Fruit fly (Drosophila melanogaster): Measurements from ENCODE around the gene Pfdn6.

Gene Pfdn6

dm6 chr3L:19951868-19952267 is 28.4 kb downstream of the Pfdn6 start, which contains the start of gene CG34258:
Gene CG34258, minus strand, starts transcription at chr3L:19951968.
- TF ChIP-seq rn (GFP tag; IDR thresholded peaks at IDR 0.05) = no peak
- no peak for TF ChIP-seq CG12605 (GFP tag; IDR thresholded peaks at IDR 0.05)
- TF ChIP-seq Pif1A (GFP tag; optimal IDR thresholded peaks at IDR 0.05) = no peak
- no peak for TF ChIP-seq Snoo (tag; optimal IDR thresholded peaks at IDR 0.05)
- TF ChIP-seq CG14655 (GFP tag; optimal IDR thresholded peaks at IDR 0.05) = no peak
- TF ChIP-seq CG10348 (GFP tag; IDR thresholded peaks at IDR 0.05) = no peak
- no peak for TF ChIP-seq CG17806 (tag; optimal IDR thresholded peaks at IDR 0.05)
- TF ChIP-seq D1 (tag; optimal IDR thresholded peaks at IDR 0.05) = no peak
- no peak for TF ChIP-seq Ets98B (GFP tag; IDR thresholded peaks at IDR 0.05)
- TF ChIP-seq CG32121 (GFP tag; IDR thresholded peaks at IDR 0.05) = no peak
- TF ChIP-seq CG8159 (tag; optimal IDR thresholded peaks at IDR 0.05) = no peak
- no peak for TF ChIP-seq CG4496 (GFP tag; IDR thresholded peaks at IDR 0.05)
- TF ChIP-seq CG15710 (tag; optimal IDR thresholded peaks at IDR 0.05) = no peak
- TF ChIP-seq CG13204 (GFP tag; optimal IDR thresholded peaks at IDR 0.05) = no peak
- no peak for TF ChIP-seq gl (tag; optimal IDR thresholded peaks at IDR 0.05)
- TF ChIP-seq CG34367 (tag; optimal IDR thresholded peaks at IDR 0.05) = no peak
- TF ChIP-seq CG8301 (tag; optimal IDR thresholded peaks at IDR 0.05) = no peak

dm6 chr3L:19952690-19953089 is 29.2 kb downstream of the Pfdn6 start, which contains the start of gene CG33710:
Gene CG33710, minus strand, starts transcription at chr3L:19952790.
- TF ChIP-seq Ets98B (GFP tag; IDR thresholded peaks at IDR 0.05) (no peak), CG17806 (tag; optimal IDR thresholded peaks at IDR 0.05) (no peak), CG8301 (tag; optimal IDR thresholded peaks at IDR 0.05) (no peak), CG8159 (tag; optimal IDR thresholded peaks at IDR 0.05) (no peak), rn (GFP tag; IDR thresholded peaks at IDR 0.05) (no peak), CG10348 (GFP tag; IDR thresholded peaks at IDR 0.05) (no peak), CG34367 (tag; optimal IDR thresholded peaks at IDR 0.05) (no peak)

- TF ChIP-seq CG12605 (GFP tag; IDR thresholded peaks at IDR 0.05) (no peak), CG17806 (tag; optimal IDR thresholded peaks at IDR 0.05) (no peak), Snoo (tag; optimal IDR thresholded peaks at IDR 0.05) (no peak), CG9948 (tag; optimal IDR thresholded peaks at IDR 0.05) (no peak), CG8159 (tag; optimal IDR thresholded peaks at IDR 0.05) (no peak), rn (GFP tag; IDR thresholded peaks at IDR 0.05) (no peak), CG32121 (GFP tag; IDR thresholded peaks at IDR 0.05) (no peak), D1 (tag; optimal IDR thresholded peaks at IDR 0.05) (no peak), CG34367 (tag; optimal IDR thresholded peaks at IDR 0.05) (no peak), Ets98B (GFP tag; IDR thresholded peaks at IDR 0.05) (no peak), CG13204 (GFP tag; optimal IDR thresholded peaks at IDR 0.05) (no peak), EcR (GFP tag; optimal IDR thresholded peaks at IDR 0.05) (no peak), CG8301 (tag; optimal IDR thresholded peaks at IDR 0.05) (no peak), gl (tag; optimal IDR thresholded peaks at IDR 0.05) (no peak)
These were observed 30.1 kb downstream of the Pfdn6 start, which contains the start of gene CG42655 for dm6 chr3L:19953612-19954011. Gene CG42655, minus strand, starts transcription at chr3L:19953712.

dm6 chr3L:19954426-19954825 is 31.0 kb downstream of the Pfdn6 start, which contains the start of gene CG42654:
Gene CG42654, minus strand, starts transcription at chr3L:19954526.
- TF ChIP-seq CG15710 (tag; optimal IDR thresholded peaks at IDR 0.05) (no peak), CG8301 (tag; optimal IDR thresholded peaks at IDR 0.05) (no peak), CG9948 (tag; optimal IDR thresholded peaks at IDR 0.05) (no peak), gl (tag; optimal IDR thresholded peaks at IDR 0.05) (no peak), EcR (GFP tag; optimal IDR thresholded peaks at IDR 0.05) (no peak), CG4496 (GFP tag; IDR thresholded peaks at IDR 0.05) (no peak), CG12605 (GFP tag; IDR thresholded peaks at IDR 0.05) (no peak), CG34367 (tag; optimal IDR thresholded peaks at IDR 0.05) (no peak), Ets98B (GFP tag; IDR thresholded peaks at IDR 0.05) (no peak), CG10348 (GFP tag; IDR thresholded peaks at IDR 0.05) (no peak), Snoo (tag; optimal IDR thresholded peaks at IDR 0.05) (no peak), fd96Ca (GFP tag; IDR thresholded peaks at IDR 0.05) (no peak), CG17806 (tag; optimal IDR thresholded peaks at IDR 0.05) (no peak), CG13204 (GFP tag; optimal IDR thresholded peaks at IDR 0.05) (no peak)

dm6 chr3L:19955699-19956098 is 32.2 kb downstream of the Pfdn6 start, which contains the start of gene CG42263:
Gene CG42263, minus strand, starts transcription at chr3L:19955799.
- TF ChIP-seq CG17806 (tag; optimal IDR thresholded peaks at IDR 0.05) = no peak
- no peak for TF ChIP-seq fd96Ca (GFP tag; IDR thresholded peaks at IDR 0.05)
- no peak for TF ChIP-seq CG14655 (GFP tag; optimal IDR thresholded peaks at IDR 0.05)
- no peak for TF ChIP-seq Pif1A (GFP tag; optimal IDR thresholded peaks at IDR 0.05)
- TF ChIP-seq gl (tag; optimal IDR thresholded peaks at IDR 0.05) = no peak
- no peak for TF ChIP-seq CG9948 (tag; optimal IDR thresholded peaks at IDR 0.05)
- no peak for TF ChIP-seq CG4496 (GFP tag; IDR thresholded peaks at IDR 0.05)
- no peak for TF ChIP-seq CG10348 (GFP tag; IDR thresholded peaks at IDR 0.05)
- TF ChIP-seq Pif1B (GFP tag; optimal IDR thresholded peaks at IDR 0.05) = no peak
- no peak for TF ChIP-seq D1 (tag; optimal IDR thresholded peaks at IDR 0.05)
- no peak for TF ChIP-seq rn (GFP tag; IDR thresholded peaks at IDR 0.05)
- TF ChIP-seq CG13204 (GFP tag; optimal IDR thresholded peaks at IDR 0.05) = no peak
- no peak for TF ChIP-seq CG8159 (tag; optimal IDR thresholded peaks at IDR 0.05)
- no peak for TF ChIP-seq CG8301 (tag; optimal IDR thresholded peaks at IDR 0.05)
- no peak for TF ChIP-seq EcR (GFP tag; optimal IDR thresholded peaks at IDR 0.05)

dm6 chr3L:19961805-19962204 is 38.3 kb downstream of the Pfdn6 start:
- TF ChIP-seq Pif1B (GFP tag; optimal IDR thresholded peaks at IDR 0.05) (peak; percentile 26), EcR (GFP tag; optimal IDR thresholded peaks at IDR 0.05) (no peak), CG8301 (tag; optimal IDR thresholded peaks at IDR 0.05) (peak; percentile 39), CG13204 (GFP tag; optimal IDR thresholded peaks at IDR 0.05) (no peak), CG14655 (GFP tag; optimal IDR thresholded peaks at IDR 0.05) (peak; percentile 40), CG8159 (tag; optimal IDR thresholded peaks at IDR 0.05) (peak; percentile 51), CG34367 (tag; optimal IDR thresholded peaks at IDR 0.05) (peak; percentile 41), CG4496 (GFP tag; IDR thresholded peaks at IDR 0.05) (0 out of 3 replicates have a peak, but pooled peaks have one; percentile 20), gl (tag; optimal IDR thresholded peaks at IDR 0.05) (no peak), CG12605 (GFP tag; IDR thresholded peaks at IDR 0.05) (peak; percentile 38; the same call in 1 of the 2 replicates), CG15710 (tag; optimal IDR thresholded peaks at IDR 0.05) (peak; percentile 56), Pif1A (GFP tag; optimal IDR thresholded peaks at IDR 0.05) (no peak), CG32121 (GFP tag; IDR thresholded peaks at IDR 0.05) (no peak), fd96Ca (GFP tag; IDR thresholded peaks at IDR 0.05) (no peak), Ets98B (GFP tag; IDR thresholded peaks at IDR 0.05) (no peak), CG17806 (tag; optimal IDR thresholded peaks at IDR 0.05) (no peak), D1 (tag; optimal IDR thresholded peaks at IDR 0.05) (no peak), CG9948 (tag; optimal IDR thresholded peaks at IDR 0.05) (no peak), rn (GFP tag; IDR thresholded peaks at IDR 0.05) (no peak), Snoo (tag; optimal IDR thresholded peaks at IDR 0.05) (no peak), CG10348 (GFP tag; IDR thresholded peaks at IDR 0.05) (no peak)
